Fruit fly (Drosophila melanogaster) whole organism, embryonic: Measurements from ENCODE around the gene Rpn10.

Experiments
- Ada2b ChIP-seq: fragments of 200-800 bp; sonication (Bioruptor generic); IDR thresholded peaks from 2 replicates; pipeline ENCODE4 v1.3.6; 2022; ENCODE audit warnings: missing biosample characterization, missing genetic modification characterization
- CG10321 ChIP-seq: fragments of 200-800 bp; sonication (Bioruptor generic); IDR thresholded peaks from 2 replicates; pipeline ENCODE4 v1.3.6; 2022; ENCODE audit warnings: missing biosample characterization, missing genetic modification characterization
- CG11560 ChIP-seq: fragments of 200-800 bp; sonication (Bioruptor generic); IDR thresholded peaks from 3 replicates; pipeline ENCODE4 v1.3.6; 2022; ENCODE audit warnings: missing biosample characterization, missing genetic modification characterization
- CG13775 ChIP-seq: fragments of 200-800 bp; sonication (Bioruptor generic); optimal IDR thresholded peaks from 3 replicates; lab custom pipeline; 2017; ENCODE audit warnings: missing biosample characterization, mild to moderate bottlenecking, missing genetic modification characterization
- CG14441 ChIP-seq: fragments of 200-800 bp; sonication (Bioruptor generic); IDR thresholded peaks from 2 replicates; pipeline ENCODE4 v1.3.6; 2022; ENCODE audit warnings: missing biosample characterization, missing genetic modification characterization
- CG15479 ChIP-seq: fragments of 200-800 bp; sonication (Bioruptor generic); optimal IDR thresholded peaks from 3 replicates; lab custom pipeline; 2019; ENCODE audit warnings: missing biosample characterization, mild to moderate bottlenecking, missing genetic modification characterization, moderate library complexity
- CG1792 ChIP-seq: fragments of 200-800 bp; sonication (Bioruptor generic); optimal IDR thresholded peaks from 2 replicates; lab custom pipeline; 2016; ENCODE audit warnings: missing biosample characterization, missing genetic modification characterization
- CG2678 ChIP-seq: fragments of 200-800 bp; sonication (Bioruptor generic); optimal IDR thresholded peaks from 3 replicates; lab custom pipeline; 2019; ENCODE audit warnings: missing biosample characterization, mild to moderate bottlenecking, missing genetic modification characterization, moderate library complexity
- CG2889 ChIP-seq: fragments of 200-800 bp; sonication (Bioruptor generic); IDR thresholded peaks from 3 replicates; pipeline ENCODE4 v1.3.6; 2022; ENCODE audit warnings: missing biosample characterization, missing genetic modification characterization
- CG32767 ChIP-seq: fragments of 200-800 bp; sonication (Bioruptor generic); IDR thresholded peaks from 2 replicates; pipeline ENCODE4 v1.3.6; 2022; ENCODE audit warnings: missing biosample characterization, missing genetic modification characterization
- CG34224 ChIP-seq: fragments of 200-800 bp; sonication (Bioruptor generic); IDR thresholded peaks from 3 replicates; pipeline ENCODE4 v1.3.6; 2022; ENCODE audit warnings: missing biosample characterization, missing genetic modification characterization; ENCODE audit not compliant: partially characterized antibody
- CG4617 ChIP-seq: fragments of 200-800 bp; sonication (Bioruptor generic); optimal IDR thresholded peaks from 3 replicates; lab custom pipeline; 2016; ENCODE audit warnings: missing biosample characterization, missing genetic modification characterization, borderline replicate concordance
- CG6254 ChIP-seq: fragments of 200-800 bp; sonication (Bioruptor generic); optimal IDR thresholded peaks from 3 replicates; lab custom pipeline; 2017; ENCODE audit warnings: mild to moderate bottlenecking, missing biosample characterization, missing genetic modification reagents, missing genetic modification characterization
- CG6813 ChIP-seq: fragments of 200-800 bp; sonication (Bioruptor generic); optimal IDR thresholded peaks from 2 replicates; lab custom pipeline; 2017; ENCODE audit warnings: missing biosample characterization, missing genetic modification characterization, mild to moderate bottlenecking, moderate library complexity, missing genetic modification reagents
- CG7372 ChIP-seq: fragments of 200-800 bp; sonication (Bioruptor generic); IDR thresholded peaks from 2 replicates; pipeline ENCODE4 v1.3.6; 2022; ENCODE audit warnings: missing biosample characterization, missing genetic modification characterization
- CG8359 ChIP-seq: fragments of 200-800 bp; sonication (Bioruptor generic); optimal IDR thresholded peaks from 2 replicates; lab custom pipeline; 2017; ENCODE audit warnings: missing biosample characterization, mild to moderate bottlenecking, missing genetic modification characterization, borderline replicate concordance
- CG8388 ChIP-seq: fragments of 200-800 bp; sonication (Bioruptor generic); optimal IDR thresholded peaks from 2 replicates; lab custom pipeline; 2019; ENCODE audit warnings: missing biosample characterization, mild to moderate bottlenecking, missing genetic modification characterization, moderate library complexity
- Chrac-16 ChIP-seq: fragments of 200-800 bp; sonication (Bioruptor generic); optimal IDR thresholded peaks from 3 replicates; lab custom pipeline; 2016; ENCODE audit warnings: missing biosample characterization, missing genetic modification characterization
- Deaf1 ChIP-seq: fragments of 200-800 bp; optimal IDR thresholded peaks from 3 replicates; lab custom pipeline; 2019; ENCODE audit warnings: missing biosample characterization, mild to moderate bottlenecking, missing genetic modification characterization, moderate library complexity
- Dref ChIP-seq: fragments of 200-800 bp; sonication (Bioruptor generic); IDR thresholded peaks from 2 replicates; pipeline ENCODE4 v1.3.6; 2022; ENCODE audit warnings: missing biosample characterization, missing genetic modification characterization
- HLH3B ChIP-seq: fragments of 200-800 bp; sonication (Bioruptor generic); IDR thresholded peaks from 2 replicates; pipeline ENCODE4 v1.3.6; 2022; ENCODE audit warnings: missing biosample characterization, missing genetic modification characterization
- HLH4C ChIP-seq: fragments of 200-800 bp; sonication (Bioruptor generic); IDR thresholded peaks from 3 replicates; pipeline ENCODE4 v1.3.6; 2022; ENCODE audit warnings: missing biosample characterization, missing genetic modification characterization; ENCODE audit not compliant: partially characterized antibody
- HmgZ ChIP-seq: fragments of 200-800 bp; sonication (Bioruptor generic); optimal IDR thresholded peaks from 2 replicates; lab custom pipeline; 2018; ENCODE audit warnings: missing biosample characterization, mild to moderate bottlenecking, missing genetic modification characterization
- Hmr ChIP-seq: fragments of 200-800 bp; sonication (Bioruptor generic); optimal IDR thresholded peaks from 3 replicates; lab custom pipeline; 2017; ENCODE audit warnings: mild to moderate bottlenecking, missing biosample characterization, missing genetic modification reagents, missing genetic modification characterization
- Lim3 ChIP-seq: fragments of 200-800 bp; sonication (Bioruptor generic); IDR thresholded peaks from 2 replicates; pipeline ENCODE4 v1.3.6; 2022; ENCODE audit warnings: missing biosample characterization, missing genetic modification characterization
- Lpt ChIP-seq: fragments of >200 bp; optimal IDR thresholded peaks from 2 replicates; lab custom pipeline; 2018; ENCODE audit warnings: missing biosample characterization, missing genetic modification characterization
- Max ChIP-seq: fragments of 200-800 bp; sonication (Bioruptor generic); optimal IDR thresholded peaks from 2 replicates; lab custom pipeline; 2016; ENCODE audit warnings: missing biosample characterization, mild to moderate bottlenecking, missing genetic modification characterization
- Med ChIP-seq: fragments of 200-800 bp; sonication (Bioruptor generic); peaks from one replicate; lab custom pipeline; 2016; ENCODE audit warnings: missing biosample characterization, missing genetic modification characterization, mild to moderate bottlenecking, inconsistent platforms, moderate library complexity
- Meics ChIP-seq: fragments of 200-800 bp; sonication (Bioruptor generic); optimal IDR thresholded peaks from 2 replicates; lab custom pipeline; 2017; ENCODE audit warnings: missing biosample characterization, mild to moderate bottlenecking, missing genetic modification characterization
- Pdp1 ChIP-seq, 2 experiments: fragments of 200-800 bp; sonication (Bioruptor generic); optimal IDR thresholded peaks; 3 replicates each; lab custom pipeline; 2016; ENCODE audit warnings: missing biosample characterization in 2 of 2, missing genetic modification characterization in 2 of 2, mild to moderate bottlenecking in 1 of 2, moderate library complexity in 1 of 2
- Taf1 ChIP-seq: fragments of 200-800 bp; sonication (Bioruptor generic); IDR thresholded peaks from 2 replicates; pipeline ENCODE4 v1.3.6; 2022; ENCODE audit warnings: missing biosample characterization, missing genetic modification characterization
- Xrp1 ChIP-seq: fragments of 200-800 bp; sonication (Bioruptor generic); IDR thresholded peaks from 2 replicates; pipeline ENCODE4 v1.3.6; 2022; ENCODE audit warnings: missing biosample characterization, missing genetic modification characterization
- bab2 ChIP-seq: fragments of 200-800 bp; sonication (Bioruptor generic); optimal IDR thresholded peaks from 2 replicates; lab custom pipeline; 2016; ENCODE audit warnings: missing biosample characterization, missing genetic modification characterization
- chif ChIP-seq, 2 experiments: fragments of 200-800 bp; sonication (Bioruptor generic); optimal IDR thresholded peaks; 3 replicates each; lab custom pipeline; 2016; ENCODE audit warnings: missing biosample characterization in 2 of 2, missing genetic modification characterization in 2 of 2
- dimm ChIP-seq: fragments of 200-800 bp; sonication (Bioruptor generic); IDR thresholded peaks from 2 replicates; pipeline ENCODE4 v1.3.6; 2022; ENCODE audit warnings: missing biosample characterization, missing genetic modification characterization
- dysf ChIP-seq: fragments of 200-800 bp; sonication (Bioruptor generic); IDR thresholded peaks from 3 replicates; pipeline ENCODE4 v1.3.6; 2022; ENCODE audit warnings: missing biosample characterization, missing genetic modification characterization
- gcm ChIP-seq: fragments of 200-800 bp; sonication (Bioruptor generic); optimal IDR thresholded peaks from 2 replicates; lab custom pipeline; 2019; ENCODE audit warnings: missing biosample characterization, mild to moderate bottlenecking, missing genetic modification characterization, moderate library complexity
- insv ChIP-seq, 2 experiments: fragments of 200-800 bp; sonication (Bioruptor generic); optimal IDR thresholded peaks; 3 replicates each; lab custom pipeline; 2016 to 2018; ENCODE audit warnings: missing biosample characterization in 2 of 2, missing genetic modification characterization in 2 of 2
- jigr1 ChIP-seq: fragments of 200-800 bp; sonication (Bioruptor generic); IDR thresholded peaks from 3 replicates; pipeline ENCODE4 v1.3.6; 2022; ENCODE audit warnings: missing biosample characterization, missing genetic modification characterization
- lilli ChIP-seq: fragments of 200-800 bp; sonication (Bioruptor generic); optimal IDR thresholded peaks from 3 replicates; lab custom pipeline; 2016; ENCODE audit warnings: missing biosample characterization, missing genetic modification characterization
- lola ChIP-seq, 3 experiments: fragments of >200 bp in 2 of 3; fragments of 200-800 bp in 1 of 3; sonication (Bioruptor generic) in 1 of 3; optimal IDR thresholded peaks; 2 replicates each; lab custom pipeline; 2017 to 2019; ENCODE audit warnings: missing biosample characterization in 3 of 3, missing genetic modification characterization in 3 of 3, mild to moderate bottlenecking in 1 of 3, moderate library complexity in 1 of 3
- nerfin-1 ChIP-seq: fragments of 200-800 bp; sonication (Bioruptor generic); optimal IDR thresholded peaks from 3 replicates; lab custom pipeline; 2019; ENCODE audit warnings: missing biosample characterization, mild to moderate bottlenecking, missing genetic modification characterization, moderate library complexity
- org-1 ChIP-seq: fragments of 200-800 bp; sonication (Bioruptor generic); optimal IDR thresholded peaks from 2 replicates; lab custom pipeline; 2017; ENCODE audit warnings: missing biosample characterization, missing genetic modification characterization
- prd ChIP-seq, 3 experiments: fragments of >200 bp in 2 of 3; fragments of 200-800 bp in 1 of 3; sonication (Bioruptor generic) in 1 of 3; optimal IDR thresholded peaks in 2 of 3; IDR thresholded peaks in 1 of 3; 2 replicates in 2 of 3; 3 replicates in 1 of 3; pipeline versions ENCODE4 v1.3.6 to Lab custom; 2017 to 2022; ENCODE audit warnings: missing biosample characterization in 1 of 3, missing genetic modification characterization in 1 of 3
- repo ChIP-seq: fragments of 200-800 bp; sonication (Bioruptor generic); optimal IDR thresholded peaks from 2 replicates; lab custom pipeline; 2016; ENCODE audit warnings: missing biosample characterization, missing genetic modification characterization
- sr ChIP-seq: fragments of 200-800 bp; sonication (Bioruptor generic); IDR thresholded peaks from 3 replicates; pipeline ENCODE4 v1.3.6; 2022; ENCODE audit warnings: missing biosample characterization, missing genetic modification characterization
- stc ChIP-seq: fragments of 200-800 bp; sonication (Bioruptor generic); IDR thresholded peaks from 2 replicates; pipeline ENCODE4 v1.3.6; 2022; ENCODE audit warnings: missing biosample characterization, missing genetic modification characterization
- stwl ChIP-seq: fragments of 200-800 bp; sonication (Bioruptor generic); optimal IDR thresholded peaks from 3 replicates; lab custom pipeline; 2018; ENCODE audit warnings: missing biosample characterization, mild to moderate bottlenecking, missing genetic modification characterization, moderate library complexity
- ttk ChIP-seq: fragments of 200-800 bp; sonication (Bioruptor generic); IDR thresholded peaks from 2 replicates; pipeline ENCODE4 v2.1.2; 2022; ENCODE audit warnings: missing biosample characterization, missing genetic modification characterization
- zfh1 ChIP-seq: fragments of 200-800 bp; sonication (Bioruptor generic); IDR thresholded peaks from 3 replicates; pipeline ENCODE4 v1.3.6; 2022; ENCODE audit warnings: missing biosample characterization, missing genetic modification characterization

Gene Rpn10

dm6 chr3L:21501928-21502327, 34.9 kb upstream of the Rpn10 start (continued):
- TF ChIP-seq jigr1 (GFP tag; lab: Robert Waterston, UW) (no peak), Xrp1 (GFP tag; lab: Robert Waterston, UW) (peak; percentile 18; the same call in 1 of the 2 replicates), HLH3B (GFP tag; lab: Robert Waterston, UW) (peak; percentile 47; the same call in 1 of the 2 replicates), CG1792 (GFP tag; lab: Kevin White, UChicago) (no peak), CG11560 (tag; lab: Robert Waterston, UW) (no peak), CG32767 (GFP tag; lab: Robert Waterston, UW) (no peak), CG4617 (GFP tag; lab: Kevin White, UChicago) (no peak), Deaf1 (tag; lab: Kevin White, UChicago) (no peak), CG7372 (GFP tag; lab: Robert Waterston, UW) (no peak), Dref (GFP tag; lab: Robert Waterston, UW) (no peak), zfh1 (GFP tag; lab: Robert Waterston, UW) (peak; percentile 56; the same call in 2 of the 3 replicates), Meics (GFP tag; lab: Kevin White, UChicago) (no peak), CG2678 (tag; lab: Kevin White, UChicago) (peak; percentile 52), insv (GFP tag; optimal IDR thresholded peaks at IDR 0.05; lab: Kevin White, UChicago) (no peak), stwl (tag; lab: Kevin White, UChicago) (no peak), HmgZ (tag; lab: Kevin White, UChicago) (peak; percentile 13), gcm (GFP tag; lab: Kevin White, UChicago) (no peak), CG14441 (GFP tag; lab: Robert Waterston, UW) (peak; percentile 26; the same call in 1 of the 2 replicates), ttk (GFP tag; lab: Robert Waterston, UW) (0 out of 2 replicates have a peak, but pooled peaks have one; percentile 15), Hmr (GFP tag; lab: Kevin White, UChicago) (peak; percentile 36), lilli (peak; percentile 25), CG6254 (GFP tag; lab: Kevin White, UChicago) (no peak), CG13775 (no peak), CG8388 (GFP tag; lab: Kevin White, UChicago) (no peak), stc (GFP tag; lab: Robert Waterston, UW) (peak; percentile 33; the same call in 1 of the 2 replicates), lola (GFP tag; optimal IDR thresholded peaks at IDR 0.05; lab: Kevin White, UChicago) (no peak), prd (optimal IDR thresholded peaks at IDR 0.05; lab: Kevin White, UChicago) (no peak), prd (GFP tag; IDR thresholded peaks at IDR 0.05; lab: Robert Waterston, UW) (peak; percentile 22; the same call in 1 of the 3 replicates), nerfin-1 (no peak), CG34224 (no peak), dimm (no peak), bab2 (GFP tag; lab: Kevin White, UChicago) (no peak), org-1 (GFP tag; lab: Kevin White, UChicago) (no peak), Med (GFP tag; lab: Kevin White, UChicago) (peak; percentile 23), Pdp1 (GFP tag; optimal IDR thresholded peaks at IDR 0.05; lab: Kevin White, UChicago) (peak in 1 of 2 experiments; percentile 18), chif (GFP tag; optimal IDR thresholded peaks at IDR 0.05; lab: Kevin White, UChicago) (no peak), CG8359 (GFP tag; lab: Kevin White, UChicago) (no peak), CG15479 (GFP tag; lab: Kevin White, UChicago) (no peak), HLH4C (GFP tag; lab: Robert Waterston, UW) (no peak), CG6813 (no peak), Ada2b (GFP tag; lab: Robert Waterston, UW) (0 out of 2 replicates have a peak, but pooled peaks have one; percentile 14), CG2889 (GFP tag; lab: Robert Waterston, UW) (no peak), CG10321 (no peak), dysf (GFP tag; lab: Robert Waterston, UW) (peak; percentile 53; the same call in 2 of the 3 replicates), Lpt (GFP tag; lab: Kevin White, UChicago) (no peak), Max (GFP tag; lab: Kevin White, UChicago) (no peak), Taf1 (GFP tag; lab: Robert Waterston, UW) (no peak), Lim3 (no peak), repo (GFP tag; lab: Kevin White, UChicago) (no peak), sr (GFP tag; lab: Robert Waterston, UW) (no peak), Chrac-16 (no peak)
